Fruit fly (Drosophila melanogaster) whole organism, embryonic: ENCODE measurements around the gene CG3662.

Experiments used
- Aef1 ChIP-seq: fragments of 200-800 bp; sonication (Bioruptor generic); IDR thresholded peaks from 3 replicates; pipeline ENCODE4 v1.3.6; 2022; ENCODE audit warnings: missing biosample characterization, missing genetic modification characterization
- Asciz ChIP-seq: fragments of 200-800 bp; sonication (Bioruptor generic); optimal IDR thresholded peaks from 2 replicates; lab custom pipeline; 2017; ENCODE audit warnings: missing biosample characterization, mild to moderate bottlenecking, missing genetic modification characterization, missing genetic modification reagents
- C15 ChIP-seq: fragments of 200-800 bp; sonication (Bioruptor generic); IDR thresholded peaks from 3 replicates; pipeline ENCODE4 v1.3.6; 2022; ENCODE audit warnings: missing biosample characterization, missing genetic modification characterization
- CG10959 ChIP-seq: fragments of 200-800 bp; sonication (Bioruptor generic); IDR thresholded peaks from 2 replicates; pipeline ENCODE4 v1.3.6; 2022; ENCODE audit warnings: missing biosample characterization, missing genetic modification characterization
- CG12155 ChIP-seq: fragments of 200-800 bp; sonication (Bioruptor generic); optimal IDR thresholded peaks from 3 replicates; lab custom pipeline; 2016; ENCODE audit warnings: missing biosample characterization, missing genetic modification characterization
- CG12391 ChIP-seq: fragments of 200-800 bp; sonication (Bioruptor generic); optimal IDR thresholded peaks from 3 replicates; lab custom pipeline; 2018; ENCODE audit warnings: missing biosample characterization, mild to moderate bottlenecking, missing genetic modification characterization, moderate library complexity
- CG12659 ChIP-seq: fragments of 200-800 bp; sonication (Bioruptor generic); optimal IDR thresholded peaks from 3 replicates; lab custom pipeline; 2017; ENCODE audit warnings: mild to moderate bottlenecking, missing biosample characterization, missing genetic modification reagents, missing genetic modification characterization
- CG13296 ChIP-seq: fragments of 200-800 bp; sonication (Bioruptor generic); optimal IDR thresholded peaks from 3 replicates; lab custom pipeline; 2018; ENCODE audit warnings: missing biosample characterization, mild to moderate bottlenecking, missing genetic modification characterization
- CG14667 ChIP-seq: fragments of 200-800 bp; sonication (Bioruptor generic); IDR thresholded peaks from 2 replicates; pipeline ENCODE4 v1.3.6; 2022; ENCODE audit warnings: missing biosample characterization, missing genetic modification characterization
- CG15011 ChIP-seq: fragments of 200-800 bp; sonication (Bioruptor generic); optimal IDR thresholded peaks from 3 replicates; lab custom pipeline; 2018; ENCODE audit warnings: missing biosample characterization, mild to moderate bottlenecking, missing genetic modification characterization
- CG1529 ChIP-seq: fragments of 200-800 bp; sonication (Bioruptor generic); optimal IDR thresholded peaks from 3 replicates; lab custom pipeline; 2018; ENCODE audit warnings: missing biosample characterization, missing genetic modification characterization
- CG1603 ChIP-seq: fragments of 200-800 bp; sonication (Bioruptor generic); optimal IDR thresholded peaks from 2 replicates; lab custom pipeline; 2019; ENCODE audit warnings: missing biosample characterization, mild to moderate bottlenecking, missing genetic modification characterization, moderate library complexity
- CG17328 ChIP-seq: fragments of 200-800 bp; sonication (Bioruptor generic); IDR thresholded peaks from 2 replicates; pipeline ENCODE4 v1.3.6; 2022; ENCODE audit warnings: missing biosample characterization, missing genetic modification characterization
- CG17359 ChIP-seq: fragments of 200-800 bp; sonication (Bioruptor generic); optimal IDR thresholded peaks from 3 replicates; lab custom pipeline; 2018; ENCODE audit warnings: missing biosample characterization, mild to moderate bottlenecking, missing genetic modification characterization, moderate library complexity
- CG31365 ChIP-seq: fragments of 200-800 bp; sonication (Bioruptor generic); optimal IDR thresholded peaks from 2 replicates; lab custom pipeline; 2018; ENCODE audit warnings: missing biosample characterization, mild to moderate bottlenecking, missing genetic modification characterization
- CG3726 ChIP-seq: fragments of 200-800 bp; sonication (Bioruptor generic); IDR thresholded peaks from 3 replicates; pipeline ENCODE4, ENCODE4 v1.3.6; 2022; ENCODE audit warnings: missing biosample characterization, missing genetic modification characterization
- CG6175 ChIP-seq: fragments of 200-800 bp; sonication (Bioruptor generic); IDR thresholded peaks from 3 replicates; pipeline ENCODE4 v1.3.6; 2022; ENCODE audit warnings: missing biosample characterization, missing genetic modification characterization
- CG6689 ChIP-seq: fragments of 200-800 bp; sonication (Bioruptor generic); IDR thresholded peaks from 2 replicates; pipeline ENCODE4 v1.3.6; 2022; ENCODE audit warnings: missing biosample characterization, missing genetic modification characterization
- CG7786 ChIP-seq: fragments of 200-800 bp; sonication (Bioruptor generic); optimal IDR thresholded peaks from 2 replicates; lab custom pipeline; 2016; ENCODE audit warnings: missing biosample characterization, missing genetic modification characterization
- CG9215 ChIP-seq: fragments of 200-800 bp; sonication (Bioruptor generic); IDR thresholded peaks from 2 replicates; pipeline ENCODE4 v1.3.6; 2022; ENCODE audit warnings: missing biosample characterization, missing genetic modification characterization
- CG9437 ChIP-seq: fragments of 200-800 bp; sonication (Bioruptor generic); optimal IDR thresholded peaks from 2 replicates; lab custom pipeline; 2018; ENCODE audit warnings: missing biosample characterization, mild to moderate bottlenecking, missing genetic modification characterization
- Chrac-16 ChIP-seq: fragments of 200-800 bp; sonication (Bioruptor generic); optimal IDR thresholded peaks from 3 replicates; lab custom pipeline; 2016; ENCODE audit warnings: missing biosample characterization, missing genetic modification characterization
- Eip74EF ChIP-seq, 2 experiments: fragments of 200-800 bp in 1 of 2; fragments of >200 bp in 1 of 2; sonication (Bioruptor generic) in 1 of 2; optimal IDR thresholded peaks; 2 replicates each; lab custom pipeline; 2017 to 2019; ENCODE audit warnings: missing biosample characterization in 2 of 2, missing genetic modification characterization in 2 of 2, mild to moderate bottlenecking in 1 of 2, moderate library complexity in 1 of 2
- Ets97D ChIP-seq: fragments of 200-800 bp; sonication (Bioruptor generic); optimal IDR thresholded peaks from 3 replicates; lab custom pipeline; 2016; ENCODE audit warnings: missing biosample characterization, missing genetic modification characterization
- Hmx ChIP-seq: fragments of 200-800 bp; sonication (Bioruptor generic); optimal IDR thresholded peaks from 2 replicates; lab custom pipeline; 2016; ENCODE audit warnings: missing biosample characterization, missing genetic modification characterization
- Hr39 ChIP-seq: fragments of >200 bp; optimal IDR thresholded peaks from 2 replicates; lab custom pipeline; 2017
- Optix ChIP-seq: fragments of 200-800 bp; sonication (Bioruptor generic); IDR thresholded peaks from 3 replicates; pipeline ENCODE4 v1.3.6; 2022; ENCODE audit warnings: missing biosample characterization, missing genetic modification characterization
- Sox100B ChIP-seq: fragments of 200-800 bp; sonication (Bioruptor generic); optimal IDR thresholded peaks from 3 replicates; lab custom pipeline; 2018; ENCODE audit warnings: missing biosample characterization, mild to moderate bottlenecking, missing genetic modification characterization
- Ssrp ChIP-seq: fragments of 200-800 bp; sonication (Bioruptor generic); optimal IDR thresholded peaks from 2 replicates; lab custom pipeline; 2018; ENCODE audit warnings: missing biosample characterization, mild to moderate bottlenecking, missing genetic modification characterization, moderate library complexity
- bcd ChIP-seq: fragments of 200-800 bp; sonication (Bioruptor generic); optimal IDR thresholded peaks from 2 replicates; lab custom pipeline; 2017; ENCODE audit warnings: missing biosample characterization, mild to moderate bottlenecking, missing genetic modification characterization
- crc ChIP-seq: fragments of 200-800 bp; sonication (Bioruptor generic); optimal IDR thresholded peaks from 2 replicates; lab custom pipeline; 2016; ENCODE audit warnings: missing biosample characterization, missing genetic modification characterization
- cwo ChIP-seq: fragments of 200-800 bp; sonication (Bioruptor generic); optimal IDR thresholded peaks from 3 replicates; lab custom pipeline; 2017; ENCODE audit warnings: missing biosample characterization, missing genetic modification characterization, mild to moderate bottlenecking, moderate library complexity, missing genetic modification reagents
- dmrt99B ChIP-seq: fragments of 200-800 bp; sonication (Bioruptor generic); optimal IDR thresholded peaks from 2 replicates; lab custom pipeline; 2018; ENCODE audit warnings: missing biosample characterization, mild to moderate bottlenecking, missing genetic modification characterization, moderate library complexity
- fd64A ChIP-seq: fragments of 200-800 bp; sonication (Bioruptor generic); optimal IDR thresholded peaks from 3 replicates; lab custom pipeline; 2018; ENCODE audit warnings: missing biosample characterization, mild to moderate bottlenecking, missing genetic modification characterization
- grau ChIP-seq: fragments of 200-800 bp; optimal IDR thresholded peaks from 3 replicates; lab custom pipeline; 2019; ENCODE audit warnings: missing biosample characterization, mild to moderate bottlenecking, missing genetic modification characterization, moderate library complexity
- hth ChIP-seq: fragments of >200 bp; optimal IDR thresholded peaks from 2 replicates; lab custom pipeline; 2017; ENCODE audit warnings: inconsistent platforms
- ind ChIP-seq: fragments of 200-800 bp; sonication (Bioruptor generic); optimal IDR thresholded peaks from 3 replicates; lab custom pipeline; 2016; ENCODE audit warnings: missing biosample characterization, missing genetic modification characterization
- inv ChIP-seq: fragments of 200-800 bp; sonication (Bioruptor generic); IDR thresholded peaks from 2 replicates; pipeline ENCODE4 v1.3.6; 2022; ENCODE audit warnings: missing biosample characterization, missing genetic modification characterization; ENCODE audit not compliant: partially characterized antibody
- klu ChIP-seq: fragments of 200-800 bp; sonication (Bioruptor generic); IDR thresholded peaks from 2 replicates; pipeline ENCODE4 v1.3.6; 2022; ENCODE audit warnings: missing biosample characterization, missing genetic modification characterization
- lab ChIP-seq: fragments of 200-800 bp; sonication (Bioruptor generic); optimal IDR thresholded peaks from 3 replicates; lab custom pipeline; 2017; ENCODE audit warnings: missing biosample characterization, missing genetic modification characterization, mild to moderate bottlenecking, moderate library complexity, missing genetic modification reagents
- lmd ChIP-seq: fragments of 200-800 bp; sonication (Bioruptor generic); IDR thresholded peaks from 2 replicates; pipeline ENCODE4 v1.3.6; 2022; ENCODE audit warnings: missing biosample characterization, missing genetic modification characterization
- mam ChIP-seq: fragments of 200-800 bp; sonication (Bioruptor generic); optimal IDR thresholded peaks from 3 replicates; lab custom pipeline; 2016; ENCODE audit warnings: missing biosample characterization, missing genetic modification characterization
- peb ChIP-seq: fragments of 200-800 bp; sonication (Bioruptor generic); IDR thresholded peaks from 2 replicates; pipeline ENCODE4 v1.3.6; 2022; ENCODE audit warnings: missing biosample characterization, missing genetic modification characterization
- pho ChIP-seq: fragments of 200-800 bp; sonication (Bioruptor generic); optimal IDR thresholded peaks from 2 replicates; lab custom pipeline; 2016; ENCODE audit warnings: missing biosample characterization, missing genetic modification characterization
- pros ChIP-seq: fragments of 200-800 bp; sonication (Bioruptor generic); optimal IDR thresholded peaks from 3 replicates; lab custom pipeline; 2019; ENCODE audit warnings: missing biosample characterization, mild to moderate bottlenecking, missing genetic modification characterization, moderate library complexity
- ranshi ChIP-seq: fragments of 200-800 bp; sonication (Bioruptor generic); IDR thresholded peaks from 2 replicates; pipeline ENCODE4 v1.3.6; 2022; ENCODE audit warnings: missing biosample characterization, missing genetic modification characterization
- sima ChIP-seq: fragments of 200-800 bp; sonication (Bioruptor generic); optimal IDR thresholded peaks from 2 replicates; lab custom pipeline; 2016; ENCODE audit warnings: missing biosample characterization, missing genetic modification characterization
- sisA ChIP-seq: fragments of 200-800 bp; sonication (Bioruptor generic); IDR thresholded peaks from 2 replicates; pipeline ENCODE4 v1.3.6; 2022; ENCODE audit warnings: missing biosample characterization, missing genetic modification characterization
- sob ChIP-seq: fragments of 200-800 bp; sonication (Bioruptor generic); IDR thresholded peaks from 2 replicates; pipeline ENCODE4 v1.3.6; 2022; ENCODE audit warnings: missing biosample characterization, missing genetic modification characterization
- usp ChIP-seq: fragments of >200 bp; optimal IDR thresholded peaks from 2 replicates; lab custom pipeline; 2017; ENCODE audit warnings: missing biosample characterization, missing genetic modification characterization
- z ChIP-seq: fragments of 200-800 bp; sonication (Bioruptor generic); IDR thresholded peaks from 3 replicates; pipeline ENCODE4 v1.3.6; 2022; ENCODE audit warnings: missing biosample characterization, missing genetic modification characterization

CG3662 gene

dm6 chr2L:846167-846868 lies 25.2 kb downstream of the CG3662 start (continued):
- peak in 1 of 2 experiments; percentile 87 for TF ChIP-seq Eip74EF (GFP tag; optimal IDR thresholded peaks at IDR 0.05; lab: Kevin White, UChicago)
- TF ChIP-seq Optix (GFP tag; lab: Robert Waterston, UW), result peak; percentile 54; the same call in 1 of the 3 replicates
- TF ChIP-seq z (GFP tag; lab: Robert Waterston, UW), result no peak
- peak; percentile 3 for TF ChIP-seq CG12155 (GFP tag; lab: Kevin White, UChicago)
- TF ChIP-seq CG9215 (GFP tag; lab: Robert Waterston, UW), result no peak
- no peak for TF ChIP-seq fd64A (GFP tag; lab: Kevin White, UChicago)
- TF ChIP-seq CG1529 (GFP tag; lab: Kevin White, UChicago), result peak; percentile 23
- TF ChIP-seq CG17328 (GFP tag; lab: Robert Waterston, UW), result peak; percentile 59; the same call in 1 of the 2 replicates
- TF ChIP-seq crc, result peak; percentile 27
- no peak for TF ChIP-seq CG15011 (GFP tag; lab: Kevin White, UChicago)
- peak; percentile 67 for TF ChIP-seq CG6689 (GFP tag; lab: Robert Waterston, UW)
- TF ChIP-seq CG1603 (tag; lab: Kevin White, UChicago), result peak; percentile 87
- no peak for TF ChIP-seq peb
- no peak for TF ChIP-seq cwo (GFP tag; lab: Kevin White, UChicago)
- TF ChIP-seq Hmx (GFP tag; lab: Kevin White, UChicago), result no peak
- TF ChIP-seq usp, result no peak
- TF ChIP-seq Aef1 (GFP tag; lab: Robert Waterston, UW), result no peak
- TF ChIP-seq klu (GFP tag; lab: Robert Waterston, UW), result no peak
- TF ChIP-seq C15 (GFP tag; lab: Robert Waterston, UW), result no peak
- peak; percentile 60 for TF ChIP-seq CG7786 (GFP tag; lab: Kevin White, UChicago)
- TF ChIP-seq Hr39 (lab: Kevin White, UChicago), result no peak
- peak; percentile 75 for TF ChIP-seq Asciz (GFP tag; lab: Kevin White, UChicago)
- TF ChIP-seq mam (GFP tag; lab: Kevin White, UChicago), result peak; percentile 54
- no peak for TF ChIP-seq inv (GFP tag; lab: Robert Waterston, UW)
- peak; percentile 55 for TF ChIP-seq CG12391 (tag; lab: Kevin White, UChicago)
- peak; percentile 56 for TF ChIP-seq Sox100B
- TF ChIP-seq Chrac-16 (GFP tag; lab: Kevin White, UChicago), result peak; percentile 52
- no peak for TF ChIP-seq CG6175 (GFP tag; lab: Robert Waterston, UW)
- TF ChIP-seq lmd, result peak; percentile 70
- peak; percentile 62 for TF ChIP-seq bcd (GFP tag; lab: Kevin White, UChicago)
- TF ChIP-seq lab (GFP tag; lab: Kevin White, UChicago), result peak; percentile 58
- TF ChIP-seq Ssrp, result peak; percentile 69
- peak; percentile 75 for TF ChIP-seq CG17359 (tag; lab: Kevin White, UChicago)
- no peak for TF ChIP-seq ranshi (GFP tag; lab: Robert Waterston, UW)
- no peak for TF ChIP-seq CG13296 (GFP tag; lab: Kevin White, UChicago)
- TF ChIP-seq ind (GFP tag; lab: Kevin White, UChicago), result peak; percentile 70
- TF ChIP-seq CG14667 (GFP tag; lab: Robert Waterston, UW), result peak; percentile 39; the same call in 1 of the 2 replicates
- peak; percentile 62 for TF ChIP-seq grau (tag; lab: Kevin White, UChicago)
- TF ChIP-seq CG10959 (GFP tag; lab: Robert Waterston, UW), result no peak
- peak; percentile 26 for TF ChIP-seq CG12659
- TF ChIP-seq CG3726, result 0 out of 3 replicates have a peak, but pooled peaks have one; percentile 50
- no peak for TF ChIP-seq hth
- TF ChIP-seq Ets97D (GFP tag; lab: Kevin White, UChicago), result no peak
- peak; percentile 14 for TF ChIP-seq pho (GFP tag; lab: Kevin White, UChicago)
- TF ChIP-seq CG9437 (GFP tag; lab: Kevin White, UChicago), result peak; percentile 52
- TF ChIP-seq pros (GFP tag; lab: Kevin White, UChicago), result no peak
- peak; percentile 88 for TF ChIP-seq dmrt99B (tag; lab: Kevin White, UChicago)
- no peak for TF ChIP-seq sima (GFP tag; lab: Kevin White, UChicago)
- peak; percentile 67 for TF ChIP-seq sisA (GFP tag; lab: Robert Waterston, UW)
- TF ChIP-seq CG31365 (tag; lab: Kevin White, UChicago), result peak; percentile 43
- TF ChIP-seq sob (GFP tag; lab: Robert Waterston, UW), result no peak
